Worm (Caenorhabditis elegans): ENCODE data around the gene glr-1.

DNA sequence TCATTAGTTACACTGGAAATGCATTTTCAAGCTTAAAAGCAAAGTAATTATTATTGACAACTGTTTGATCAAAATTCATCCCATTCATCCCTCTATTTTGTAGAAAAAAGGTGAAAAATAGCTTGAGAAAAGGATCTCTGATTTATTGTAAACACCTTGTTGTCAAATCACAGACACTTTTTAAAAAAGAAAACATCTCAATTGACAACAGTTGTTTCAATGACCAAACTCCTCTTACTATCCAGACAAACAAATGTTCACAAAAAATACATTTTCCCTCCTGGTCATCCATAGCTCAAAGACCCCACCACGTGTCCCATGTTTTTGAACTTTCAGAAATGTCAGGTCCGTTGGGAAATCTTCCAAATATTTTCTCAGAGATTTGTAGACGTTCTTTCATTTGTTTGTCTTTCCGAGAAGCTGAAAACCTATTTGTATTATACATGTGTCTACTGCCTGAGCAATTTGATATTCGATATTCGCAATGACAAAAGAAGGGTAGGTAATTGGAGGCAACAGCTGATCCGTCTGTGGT, 53.7 kb downstream of the glr-1 start, which contains the start of gene trp-1:
- TF ChIP-seq tbx-2 (tag; optimal IDR thresholded peaks at IDR 0.05) = no peak
- no peak for TF ChIP-seq pha-4 (tag; optimal IDR thresholded peaks at IDR 0.05)
- no peak for TF ChIP-seq ztf-11 (tag; optimal IDR thresholded peaks at IDR 0.05)
- TF ChIP-seq unc-62 (GFP tag; optimal IDR thresholded peaks at IDR 0.05) = no peak
- TF ChIP-seq mdl-1 (tag; optimal IDR thresholded peaks at IDR 0.05) = no peak
- TF ChIP-seq ZK546.5 (tag; optimal IDR thresholded peaks at IDR 0.05) = no peak
- TF ChIP-seq nhr-77 (tag; optimal IDR thresholded peaks at IDR 0.05) = no peak
- TF ChIP-seq aly-2 (tag; optimal IDR thresholded peaks at IDR 0.05) = no peak
- TF ChIP-seq pqm-1 (tag; optimal IDR thresholded peaks at IDR 0.05) = no peak
